Fruit fly (Drosophila melanogaster) whole organism, wandering third instar larva: Measurements from ENCODE around the gene Trf4-2.

Experiments
- Abd-B ChIP-seq: fragments of >200 bp; optimal IDR thresholded peaks from 2 replicates; lab custom pipeline; 2017; ENCODE audit warnings: missing biosample characterization, missing genetic modification characterization
- CG32264 ChIP-seq: fragments of 200-800 bp; sonication (Bioruptor generic); optimal IDR thresholded peaks from 2 replicates; lab custom pipeline; 2016; ENCODE audit warnings: missing biosample characterization, missing genetic modification characterization
- CG9705 ChIP-seq: fragments of 200-800 bp; sonication (Bioruptor generic); optimal IDR thresholded peaks from 2 replicates; lab custom pipeline; 2018; ENCODE audit warnings: missing biosample characterization, mild to moderate bottlenecking, missing genetic modification characterization
- CrebA ChIP-seq: fragments of 200-800 bp; sonication (Bioruptor generic); optimal IDR thresholded peaks from 2 replicates; lab custom pipeline; 2016; ENCODE audit warnings: missing biosample characterization, mild to moderate bottlenecking, missing genetic modification characterization, borderline replicate concordance
- GATAd ChIP-seq: sonication (Bioruptor generic); optimal IDR thresholded peaks from 2 replicates; lab custom pipeline; 2016; ENCODE audit warnings: missing biosample characterization, missing genetic modification characterization
- HLH106 ChIP-seq: fragments of 200-800 bp; optimal IDR thresholded peaks from 3 replicates; lab custom pipeline; 2019; ENCODE audit warnings: missing biosample characterization, mild to moderate bottlenecking, missing genetic modification characterization, moderate library complexity
- Hr78 ChIP-seq: fragments of >200 bp; optimal IDR thresholded peaks from 2 replicates; lab custom pipeline; 2017; ENCODE audit warnings: missing biosample characterization, missing genetic modification characterization
- Hr83 ChIP-seq: fragments of 200-300 bp; sonication (Bioruptor generic); optimal IDR thresholded peaks from 2 replicates; lab custom pipeline; 2016; ENCODE audit warnings: missing biosample characterization, mild to moderate bottlenecking, missing genetic modification characterization, moderate library complexity; ENCODE audit not compliant: poor library complexity, severe bottlenecking
- Jra ChIP-seq: sonication (Bioruptor generic); optimal IDR thresholded peaks from 2 replicates; lab custom pipeline; 2016; ENCODE audit warnings: missing biosample characterization, missing genetic modification characterization
- Mio ChIP-seq: sonication (Bioruptor generic); optimal IDR thresholded peaks from 2 replicates; lab custom pipeline; 2016; ENCODE audit warnings: missing biosample characterization, missing genetic modification characterization
- Myc ChIP-seq: fragments of >200 bp; optimal IDR thresholded peaks from 2 replicates; lab custom pipeline; 2017
- N ChIP-seq: fragments of >200 bp; optimal IDR thresholded peaks from 2 replicates; lab custom pipeline; 2018; ENCODE audit warnings: missing biosample characterization, missing external identifiers, missing genetic modification characterization
- OdsH ChIP-seq: fragments of 200-800 bp; sonication (Bioruptor generic); optimal IDR thresholded peaks from 2 replicates; lab custom pipeline; 2016; ENCODE audit warnings: missing biosample characterization, mild to moderate bottlenecking, missing genetic modification characterization
- Rel ChIP-seq, 2 experiments: fragments of 200-800 bp; sonication (Bioruptor generic) in 1 of 2; optimal IDR thresholded peaks; 2 replicates in 1 of 2; 3 replicates in 1 of 2; lab custom pipeline; 2016 to 2019; ENCODE audit warnings: mild to moderate bottlenecking in 2 of 2, missing biosample characterization in 2 of 2, missing genetic modification characterization in 2 of 2, moderate library complexity in 1 of 2
- Sp1 ChIP-seq: fragments of 200-800 bp; sonication (Bioruptor generic); optimal IDR thresholded peaks from 3 replicates; lab custom pipeline; 2019; ENCODE audit warnings: missing biosample characterization, mild to moderate bottlenecking, missing genetic modification characterization, moderate library complexity
- br ChIP-seq: fragments of 200-800 bp; sonication (Bioruptor generic); optimal IDR thresholded peaks from 2 replicates; lab custom pipeline; 2016; ENCODE audit warnings: missing biosample characterization, missing genetic modification characterization
- brk ChIP-seq: fragments of 200-800 bp; sonication (Bioruptor generic); optimal IDR thresholded peaks from 2 replicates; lab custom pipeline; 2016; ENCODE audit warnings: missing biosample characterization, mild to moderate bottlenecking, missing genetic modification characterization
- dl ChIP-seq, 2 experiments: fragments of 175-275, 200-275 bp in 1 of 2; fragments of 200-275 bp in 1 of 2; sonication (Bioruptor generic); optimal IDR thresholded peaks; lab custom pipeline; 2018; ENCODE audit warnings: mild to moderate bottlenecking in 2 of 2, missing biosample characterization in 2 of 2, missing genetic modification characterization in 2 of 2, moderate library complexity in 2 of 2; ENCODE audit not compliant: partially characterized antibody in 2 of 2, insufficient read depth in 1 of 2
- dmrt93B ChIP-seq: fragments of 200-800 bp; sonication (Bioruptor generic); optimal IDR thresholded peaks from 2 replicates; lab custom pipeline; 2018; ENCODE audit warnings: missing biosample characterization, mild to moderate bottlenecking, missing genetic modification characterization
- dsf ChIP-seq: sonication (Bioruptor generic); optimal IDR thresholded peaks from 2 replicates; lab custom pipeline; 2016; ENCODE audit warnings: missing biosample characterization, missing genetic modification characterization, borderline replicate concordance
- ey ChIP-seq: fragments of 200-800 bp; sonication (Bioruptor generic); optimal IDR thresholded peaks from 2 replicates; lab custom pipeline; 2016; ENCODE audit warnings: missing biosample characterization, missing genetic modification characterization
- foxo ChIP-seq, 2 experiments: fragments of 200-800 bp; sonication (Bioruptor generic); optimal IDR thresholded peaks; 2 replicates in 1 of 2; 3 replicates in 1 of 2; lab custom pipeline; 2016 to 2017; ENCODE audit warnings: missing biosample characterization in 2 of 2, missing genetic modification characterization in 2 of 2
- fru ChIP-seq: fragments of 200-800 bp; sonication (Bioruptor generic); optimal IDR thresholded peaks from 3 replicates; lab custom pipeline; 2016; ENCODE audit warnings: missing biosample characterization, mild to moderate bottlenecking, missing genetic modification characterization
- h ChIP-seq: fragments of 200-800 bp; sonication (Bioruptor generic); optimal IDR thresholded peaks from 3 replicates; lab custom pipeline; 2016; ENCODE audit warnings: missing biosample characterization, mild to moderate bottlenecking, missing genetic modification characterization
- jim ChIP-seq: fragments of 175-275, 200-325 bp; sonication (Bioruptor generic); optimal IDR thresholded peaks from 2 replicates; lab custom pipeline; 2016; ENCODE audit warnings: missing biosample characterization, mild to moderate bottlenecking, missing genetic modification characterization
- lola ChIP-seq: fragments of >200 bp; optimal IDR thresholded peaks from 2 replicates; lab custom pipeline; 2017; ENCODE audit warnings: missing biosample characterization, missing genetic modification characterization
- pan ChIP-seq: fragments of >200 bp; optimal IDR thresholded peaks from 2 replicates; lab custom pipeline; 2017
- psq ChIP-seq: fragments of 200-800 bp; sonication (Bioruptor generic); optimal IDR thresholded peaks from 3 replicates; lab custom pipeline; 2017; ENCODE audit warnings: missing biosample characterization, mild to moderate bottlenecking, missing genetic modification characterization, moderate library complexity
- rgr ChIP-seq: fragments of 200-800 bp; sonication (Bioruptor generic); optimal IDR thresholded peaks from 3 replicates; lab custom pipeline; 2016; ENCODE audit warnings: missing biosample characterization, mild to moderate bottlenecking, missing genetic modification characterization
- sage ChIP-seq: fragments of 200-800 bp; sonication (Bioruptor generic); optimal IDR thresholded peaks from 2 replicates; lab custom pipeline; 2016; ENCODE audit warnings: missing biosample characterization, mild to moderate bottlenecking, missing genetic modification characterization
- sv ChIP-seq: fragments of 200-800 bp; sonication (Bioruptor generic); optimal IDR thresholded peaks from 3 replicates; lab custom pipeline; 2016; ENCODE audit warnings: missing biosample characterization, missing genetic modification characterization
- tai ChIP-seq: sonication (Bioruptor generic); optimal IDR thresholded peaks from 2 replicates; lab custom pipeline; 2016; ENCODE audit warnings: missing biosample characterization, missing genetic modification characterization
- usp ChIP-seq: fragments of >200 bp; optimal IDR thresholded peaks from 2 replicates; lab custom pipeline; 2017; ENCODE audit warnings: missing biosample characterization, missing genetic modification characterization
- woc ChIP-seq: sonication (Bioruptor generic); optimal IDR thresholded peaks from 2 replicates; lab custom pipeline; 2016; ENCODE audit warnings: missing biosample characterization, mild to moderate bottlenecking, missing genetic modification characterization

Gene Trf4-2

DNA sequence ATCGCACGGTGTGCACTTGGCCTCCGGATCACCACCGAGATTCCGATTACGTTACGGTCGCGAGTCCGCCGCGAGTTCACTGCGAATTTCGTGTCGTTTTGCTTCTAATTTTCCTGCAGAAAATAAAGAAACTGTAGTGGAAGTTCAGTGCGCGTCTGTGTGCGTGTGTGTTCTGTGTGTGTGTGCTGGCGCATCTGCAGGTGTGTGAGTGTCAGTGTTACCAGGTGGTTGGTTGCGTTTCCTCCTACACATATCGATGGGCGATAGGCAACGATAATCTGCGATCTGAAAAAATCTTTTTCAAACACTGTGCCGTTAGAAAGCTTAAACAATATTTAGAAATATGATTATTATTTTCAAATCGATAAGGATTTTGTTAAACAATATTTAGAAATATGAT, 13.0 kb downstream of the Trf4-2 start, which contains the start of gene Osbp:
Gene Osbp, minus strand, starts transcription at position 174 of the 400 bp plus-strand sequence.
- TF ChIP-seq br (GFP tag; lab: Kevin White, UChicago) (no peak), CG9705 (GFP tag; lab: Kevin White, UChicago) (peak; percentile 35), CG32264 (GFP tag; lab: Kevin White, UChicago) (no peak), tai (GFP tag; lab: Kevin White, UChicago) (no peak), GATAd (GFP tag; lab: Kevin White, UChicago) (no peak), lola (no peak), sage (GFP tag; lab: Kevin White, UChicago) (no peak), Jra (no peak), pan (lab: Kevin White, UChicago) (no peak), Hr83 (peak; percentile 44), N (GFP tag; lab: Kevin White, UChicago) (peak; percentile 26), dsf (GFP tag; lab: Kevin White, UChicago) (no peak), dmrt93B (GFP tag; lab: Kevin White, UChicago) (no peak), Abd-B (GFP tag; lab: Kevin White, UChicago) (no peak), ey (GFP tag; lab: Kevin White, UChicago) (no peak), h (GFP tag; lab: Kevin White, UChicago) (no peak), Hr78 (GFP tag; lab: Kevin White, UChicago) (no peak), Myc (no peak), jim (GFP tag; lab: Kevin White, UChicago) (no peak), CrebA (GFP tag; lab: Kevin White, UChicago) (no peak), fru (GFP tag; lab: Kevin White, UChicago) (no peak), psq (GFP tag; lab: Kevin White, UChicago) (no peak), HLH106 (no peak), rgr (no peak), dl (GFP tag; optimal IDR thresholded peaks at IDR 0.05; lab: Kevin White, UChicago; ENCODE audit: insufficient read depth in 1 of 2, partially characterized antibody in 2 of 2) (no peak), sv (GFP tag; lab: Kevin White, UChicago) (no peak), woc (no peak), foxo (GFP tag; optimal IDR thresholded peaks at IDR 0.05; lab: Kevin White, UChicago) (no peak), OdsH (GFP tag; lab: Kevin White, UChicago) (no peak), Mio (GFP tag; lab: Kevin White, UChicago) (no peak), Rel (GFP tag; optimal IDR thresholded peaks at IDR 0.05; lab: Kevin White, UChicago) (no peak), Rel (tag; optimal IDR thresholded peaks at IDR 0.05; lab: Kevin White, UChicago) (peak; percentile 29), Sp1 (GFP tag; lab: Kevin White, UChicago) (no peak), usp (no peak), brk (GFP tag; lab: Kevin White, UChicago) (no peak)

dm6 chr3R:24944920-24945853, 20.2 kb downstream of the Trf4-2 start, which contains the start of the genes ssh and Nmnat:
Gene ssh (minus strand): TSS chr3R:24944956.
Gene Nmnat (plus strand): TSS chr3R:24945237.
- TF ChIP-seq CG32264 (GFP tag; lab: Kevin White, UChicago) (peak; percentile 20), rgr (peak; percentile 48), h (GFP tag; lab: Kevin White, UChicago) (peak; percentile 70), br (GFP tag; lab: Kevin White, UChicago) (peak; percentile 48), brk (GFP tag; lab: Kevin White, UChicago) (no peak), fru (GFP tag; lab: Kevin White, UChicago) (peak; percentile 63), OdsH (GFP tag; lab: Kevin White, UChicago) (peak; percentile 39), Hr83 (peak; percentile 51), Abd-B (GFP tag; lab: Kevin White, UChicago) (no peak), woc (no peak), ey (GFP tag; lab: Kevin White, UChicago) (peak; percentile 33), Sp1 (GFP tag; lab: Kevin White, UChicago) (peak; percentile 35), sage (GFP tag; lab: Kevin White, UChicago) (no peak), Hr78 (GFP tag; lab: Kevin White, UChicago) (no peak), psq (GFP tag; lab: Kevin White, UChicago) (peak; percentile 79), Rel (GFP tag; optimal IDR thresholded peaks at IDR 0.05; lab: Kevin White, UChicago) (no peak), Rel (tag; optimal IDR thresholded peaks at IDR 0.05; lab: Kevin White, UChicago) (peak; percentile 23), CG9705 (GFP tag; lab: Kevin White, UChicago) (peak; percentile 34), Mio (GFP tag; lab: Kevin White, UChicago) (no peak), HLH106 (peak; percentile 35), N (GFP tag; lab: Kevin White, UChicago) (no peak)
